Worm (Caenorhabditis elegans): ENCODE measurements around the gene svh-1.
A peak's percentile ranks its signal among the peaks of the same experiment; 100 is the strongest.

The svh-1 gene

ce11 chrIV:8229523-8229922, 23.1 kb downstream of the svh-1 start (continued):
- no peak for TF ChIP-seq ztf-25 (GFP tag; IDR thresholded peaks at IDR 0.05)
- TF ChIP-seq F55B11.4 (tag; optimal IDR thresholded peaks at IDR 0.05; ENCODE audit: borderline replicate concordance, insufficient read depth): no peak
- peak; percentile 33 for TF ChIP-seq repo-1 (tag; optimal IDR thresholded peaks at IDR 0.05)
- peak; percentile 17 for TF ChIP-seq lin-54 (GFP tag; optimal IDR thresholded peaks at IDR 0.05)
- no peak for TF ChIP-seq cebp-1 (GFP tag; IDR thresholded peaks at IDR 0.05)
- TF ChIP-seq cebp-1 (tag; optimal IDR thresholded peaks at IDR 0.05): peak; percentile 61
- no peak for TF ChIP-seq snpc-1.1 (tag; optimal IDR thresholded peaks at IDR 0.05; ENCODE audit: insufficient read depth)
- TF ChIP-seq mxl-1 (tag; optimal IDR thresholded peaks at IDR 0.05): no peak
- TF ChIP-seq ZK185.1 (tag; optimal IDR thresholded peaks at IDR 0.05; ENCODE audit: poor library complexity, severe bottlenecking): no peak
- TF ChIP-seq fkh-3 (tag; optimal IDR thresholded peaks at IDR 0.05): no peak
- peak; percentile 15 for TF ChIP-seq madf-10 (tag; optimal IDR thresholded peaks at IDR 0.05)
- TF ChIP-seq B0261.1 (tag; optimal IDR thresholded peaks at IDR 0.05): no peak
- no peak for TF ChIP-seq F10E7.11 (tag; optimal IDR thresholded peaks at IDR 0.05)
- TF ChIP-seq nfya-2 (GFP tag; IDR thresholded peaks at IDR 0.05): no peak
- peak in 1 of 2 experiments; percentile 14 for TF ChIP-seq let-607 (tag; optimal IDR thresholded peaks at IDR 0.05)
- TF ChIP-seq unc-62 (GFP tag; optimal IDR thresholded peaks at IDR 0.05): no peak
- no peak for TF ChIP-seq ccch-3 (GFP tag; optimal IDR thresholded peaks at IDR 0.05)
- TF ChIP-seq B0336.3 (GFP tag; IDR thresholded peaks at IDR 0.05): peak; percentile 66
- TF ChIP-seq madf-8 (GFP tag; conservative IDR thresholded peaks at IDR 0.05): no peak
- TF ChIP-seq dox-1 (GFP tag; IDR thresholded peaks at IDR 0.05): peak; percentile 60
- TF ChIP-seq C17E4.6 (GFP tag; IDR thresholded peaks at IDR 0.05): no peak
- no peak for TF ChIP-seq efl-1 (GFP tag; optimal IDR thresholded peaks at IDR 0.05)
- TF ChIP-seq dpl-1 (GFP tag; optimal IDR thresholded peaks at IDR 0.05): no peak
- TF ChIP-seq let-526 (GFP tag; IDR thresholded peaks at IDR 0.05): no peak
- no peak for TF ChIP-seq lsy-27 (tag; optimal IDR thresholded peaks at IDR 0.05; ENCODE audit: borderline replicate concordance, insufficient read depth)
- no peak for TF ChIP-seq aptf-2 (GFP tag; conservative IDR thresholded peaks at IDR 0.05)
- no peak for TF ChIP-seq attf-3 (GFP tag; conservative IDR thresholded peaks at IDR 0.05)
- no peak for TF ChIP-seq ceh-91 (GFP tag; IDR thresholded peaks at IDR 0.05)
- TF ChIP-seq ztf-22 (GFP tag; optimal IDR thresholded peaks at IDR 0.05): peak; percentile 30
- peak; percentile 3 for TF ChIP-seq tlf-1 (GFP tag; optimal IDR thresholded peaks at IDR 0.05)
- TF ChIP-seq mes-4 (tag; optimal IDR thresholded peaks at IDR 0.05): no peak
- no peak for TF ChIP-seq snpc-4 (GFP tag; optimal IDR thresholded peaks at IDR 0.05)
- TF ChIP-seq snpc-4 (tag; optimal IDR thresholded peaks at IDR 0.05): peak in 2 of 4 experiments; percentile 53
- peak; percentile 39 for TF ChIP-seq nhr-90 (tag; optimal IDR thresholded peaks at IDR 0.05)
- no peak for TF ChIP-seq nhr-27 (tag; optimal IDR thresholded peaks at IDR 0.05)
- TF ChIP-seq ztf-18 (tag; optimal IDR thresholded peaks at IDR 0.05): peak; percentile 1

ce11 chrIV:8232428-8232827, 26.0 kb downstream of the svh-1 start:
- no peak for TF ChIP-seq cebp-1 (GFP tag; IDR thresholded peaks at IDR 0.05)
- TF ChIP-seq cebp-1 (tag; optimal IDR thresholded peaks at IDR 0.05): peak; percentile 27
- peak; percentile 17; the same call in 1 of the 2 replicates for TF ChIP-seq hmg-1.2 (GFP tag; IDR thresholded peaks at IDR 0.05)
- no peak for TF ChIP-seq lin-40 (tag; optimal IDR thresholded peaks at IDR 0.05)
- peak; percentile 6 for TF ChIP-seq nhr-80 (tag; optimal IDR thresholded peaks at IDR 0.05)
